Worm (Caenorhabditis elegans) whole organism, L4 larva: Measurements from ENCODE around the gene Y48C3A.5.

Source experiments
- D1046.2 ChIP-seq: fragments of 200-800 bp; sonication (Bioruptor generic); IDR thresholded peaks from 2 replicates; pipeline ENCODE4 v1.3.6; 2022; ENCODE audit warnings: missing genetic modification characterization, missing compliant biosample characterization
- F37D6.2 ChIP-seq: sonication (generic microtip); optimal IDR thresholded peaks from 2 replicates; lab custom pipeline; 2016; ENCODE audit warnings: mild to moderate bottlenecking, missing genetic modification characterization, missing compliant biosample characterization
- F44E2.7 ChIP-seq: fragments of 200-800 bp; sonication (Bioruptor generic); IDR thresholded peaks from 2 replicates; pipeline ENCODE4 v2.1.2; 2022; ENCODE audit warnings: missing genetic modification characterization, missing compliant biosample characterization
- F49E8.2 ChIP-seq: sonication (generic microtip); optimal IDR thresholded peaks from 2 replicates; lab custom pipeline; 2016; ENCODE audit warnings: missing compliant biosample characterization, mild to moderate bottlenecking, missing genetic modification characterization, borderline replicate concordance
- T20F7.1 ChIP-seq: fragments of 200-800 bp; sonication (Bioruptor generic); optimal IDR thresholded peaks from 2 replicates; lab custom pipeline; 2018; ENCODE audit warnings: mild to moderate bottlenecking, missing genetic modification characterization, missing compliant biosample characterization
- aha-1 ChIP-seq: fragments of 150-350 bp; peaks from one replicate; lab custom pipeline; 2014; ENCODE audit warnings: missing biosample characterization, missing genetic modification characterization
- ama-1 ChIP-seq: fragments of 150-350 bp; optimal IDR thresholded peaks from 2 replicates; lab custom pipeline; 2014; ENCODE audit warnings: inconsistent platforms, mixed read lengths
- ceh-20 ChIP-seq: fragments of 200-800 bp; sonication (Bioruptor generic); IDR thresholded peaks from 2 replicates; pipeline ENCODE4 v1.3.6; 2022; ENCODE audit warnings: missing genetic modification reagents, missing genetic modification characterization, missing compliant biosample characterization
- ces-1 ChIP-seq: fragments of 150-350 bp; sonication (generic microtip); optimal IDR thresholded peaks from 4 replicates; lab custom pipeline; 2014; ENCODE audit warnings: missing biosample characterization, missing genetic modification reagents, missing genetic modification characterization
- daf-16 ChIP-seq, 3 experiments: sonication (generic microtip); optimal IDR thresholded peaks; 2 replicates each; lab custom pipeline; 2016 to 2017; ENCODE audit warnings: missing genetic modification characterization in 3 of 3, missing genetic modification reagents in 3 of 3, mild to moderate bottlenecking in 2 of 3, missing compliant biosample characterization in 2 of 3, missing biosample characterization in 1 of 3, moderate library complexity in 1 of 3
- daf-8 ChIP-seq: fragments of 200-800 bp; sonication (Bioruptor generic); IDR thresholded peaks from 2 replicates; pipeline ENCODE4 v1.3.6; 2022; ENCODE audit warnings: missing genetic modification characterization, missing compliant biosample characterization
- dmd-8 ChIP-seq: fragments of 200-800 bp; sonication (Bioruptor generic); IDR thresholded peaks from 2 replicates; pipeline ENCODE4 v1.3.6; 2022; ENCODE audit warnings: missing genetic modification characterization, missing compliant biosample characterization
- dve-1 ChIP-seq: sonication (generic microtip); optimal IDR thresholded peaks from 2 replicates; lab custom pipeline; 2017; ENCODE audit warnings: antibody characterized with exemption, mild to moderate bottlenecking, missing genetic modification characterization, missing compliant biosample characterization; ENCODE audit not compliant: insufficient read depth
- egl-43 ChIP-seq: fragments of 200-800 bp; sonication (Bioruptor generic); IDR thresholded peaks from 2 replicates; pipeline ENCODE4 v1.3.6; 2022; ENCODE audit warnings: missing genetic modification reagents, missing genetic modification characterization, missing compliant biosample characterization
- hlh-11 ChIP-seq: fragments of 200-800 bp; sonication (Bioruptor generic); optimal IDR thresholded peaks from 2 replicates; lab custom pipeline; 2018; ENCODE audit warnings: mild to moderate bottlenecking, missing genetic modification characterization, missing compliant biosample characterization
- jun-1 ChIP-seq: fragments of 150-350 bp; optimal IDR thresholded peaks from 2 replicates; lab custom pipeline; 2014; ENCODE audit warnings: missing biosample characterization, missing genetic modification reagents, missing genetic modification characterization
- lim-7 ChIP-seq: fragments of 200-800 bp; sonication (Bioruptor generic); IDR thresholded peaks from 2 replicates; pipeline ENCODE4 v1.3.6; 2022; ENCODE audit warnings: missing genetic modification characterization, missing compliant biosample characterization
- lin-13 ChIP-seq: fragments of 150-350 bp; optimal IDR thresholded peaks from 2 replicates; lab custom pipeline; 2014; ENCODE audit warnings: missing biosample characterization, missing genetic modification reagents, missing genetic modification characterization
- madf-5 ChIP-seq, 2 experiments: fragments of 200-800 bp; sonication (Bioruptor generic); IDR thresholded peaks; 2 replicates each; pipeline ENCODE4 v1.3.6; 2022; ENCODE audit warnings: missing compliant biosample characterization in 2 of 2, missing genetic modification characterization in 2 of 2
- nhr-102 ChIP-seq: sonication (generic microtip); optimal IDR thresholded peaks from 2 replicates; lab custom pipeline; 2016; ENCODE audit warnings: mild to moderate bottlenecking, missing genetic modification characterization, moderate library complexity, missing compliant biosample characterization
- nhr-11 ChIP-seq: fragments of 150-350 bp; optimal IDR thresholded peaks from 2 replicates; lab custom pipeline; 2014; ENCODE audit warnings: missing biosample characterization, missing genetic modification characterization
- nhr-111 ChIP-seq: fragments of 200-800 bp; sonication (Bioruptor generic); optimal IDR thresholded peaks from 2 replicates; lab custom pipeline; 2018; ENCODE audit warnings: mild to moderate bottlenecking, missing genetic modification characterization, missing compliant biosample characterization
- nhr-28 ChIP-seq: fragments of 150-350 bp; optimal IDR thresholded peaks from 2 replicates; lab custom pipeline; 2014; ENCODE audit warnings: missing biosample characterization, missing genetic modification characterization
- nhr-48 ChIP-seq: sonication (generic microtip); optimal IDR thresholded peaks from 2 replicates; lab custom pipeline; 2016; ENCODE audit warnings: mild to moderate bottlenecking, missing genetic modification characterization, missing compliant biosample characterization
- nhr-76 ChIP-seq: fragments of 150-350 bp; optimal IDR thresholded peaks from 2 replicates; lab custom pipeline; 2014; ENCODE audit warnings: missing biosample characterization, missing genetic modification characterization
- rbr-2 ChIP-seq: sonication (generic microtip); optimal IDR thresholded peaks from 2 replicates; lab custom pipeline; 2016; ENCODE audit warnings: missing genotype, missing genetic modification characterization, missing compliant biosample characterization
- set-16 ChIP-seq: fragments of 200-800 bp; sonication (Bioruptor generic); IDR thresholded peaks from 2 replicates; pipeline ENCODE4 v1.3.6; 2022; ENCODE audit warnings: missing genetic modification reagents, missing genetic modification characterization, missing compliant biosample characterization
- snpc-1.2 ChIP-seq: fragments of 200-800 bp; sonication (Bioruptor generic); IDR thresholded peaks from 2 replicates; pipeline ENCODE4 v1.3.6; 2022; ENCODE audit warnings: missing genetic modification reagents, missing genetic modification characterization, missing compliant biosample characterization
- tag-97 ChIP-seq: fragments of 200-800 bp; sonication (Bioruptor generic); IDR thresholded peaks from 2 replicates; pipeline ENCODE4 v1.3.6; 2022; ENCODE audit warnings: missing genetic modification characterization, missing compliant biosample characterization
- unc-39 ChIP-seq: sonication (generic microtip); optimal IDR thresholded peaks from 2 replicates; lab custom pipeline; 2017; ENCODE audit warnings: missing biosample characterization, missing genetic modification characterization
- unc-62 ChIP-seq, 3 experiments: fragments of 150-350 bp in 1 of 3; sonication (generic microtip); optimal IDR thresholded peaks in 2 of 3; peaks in 1 of 3; 1 replicate in 1 of 3; 2 replicates in 2 of 3; lab custom pipeline; 2014 to 2017; ENCODE audit warnings: missing biosample characterization in 3 of 3, missing genetic modification characterization in 3 of 3, missing genetic modification reagents in 3 of 3, missing genotype in 1 of 3
- zip-11 ChIP-seq: fragments of 200-800 bp; sonication (Bioruptor generic); IDR thresholded peaks from 2 replicates; pipeline ENCODE4 v1.3.6; 2022; ENCODE audit warnings: missing genetic modification characterization, missing compliant biosample characterization
- zip-2 ChIP-seq: fragments of 150-350 bp; optimal IDR thresholded peaks from 2 replicates; lab custom pipeline; 2014; ENCODE audit warnings: missing biosample characterization, missing genetic modification characterization
- ztf-7 ChIP-seq: fragments of 150-350 bp; optimal IDR thresholded peaks from 2 replicates; lab custom pipeline; 2014; ENCODE audit warnings: missing biosample characterization, missing genetic modification characterization

Y48C3A.5 gene

ce11 chrII:13279216-13280123 lies 8.6 kb downstream of the Y48C3A.5 start (continued):
- TF ChIP-seq egl-43 (GFP tag; lab: Robert Waterston, UW), result peak; percentile 59; the same call in 1 of the 2 replicates
- no peak for TF ChIP-seq daf-8 (GFP tag; lab: Robert Waterston, UW)
- peak in 1 of 2 experiments; percentile 86 for TF ChIP-seq unc-62 (GFP tag; optimal IDR thresholded peaks at IDR 0.05 in 1 of 2; lab: Kevin White, UChicago)
- TF ChIP-seq unc-62 (tag; optimal IDR thresholded peaks at IDR 0.05; lab: Kevin White, UChicago), result no peak

ce11 chrII:13282566-13282965 lies 11.7 kb downstream of the Y48C3A.5 start:
- TF ChIP-seq set-16 (GFP tag; lab: Robert Waterston, UW), result peak; percentile 80
- TF ChIP-seq madf-5 (GFP tag; IDR thresholded peaks at IDR 0.05; lab: Robert Waterston, UW), result 0 out of 4 replicates have a peak, but pooled peaks of 1 of the 2 experiments have one; percentile 60
- TF ChIP-seq rbr-2 (tag; lab: Kevin White, UChicago), result no peak

- TF ChIP-seq T20F7.1 (GFP tag; lab: Kevin White, UChicago) (no peak), aha-1 (tag; lab: Kevin White, UChicago) (peak; percentile 87)
Observed at ce11 chrII:13283486-13283885, 12.6 kb downstream of the Y48C3A.5 start.

ce11 chrII:13284148-13284547 lies 13.3 kb downstream of the Y48C3A.5 start:
- no peak for TF ChIP-seq nhr-76 (tag; lab: Kevin White, UChicago)
- TF ChIP-seq daf-16 (GFP tag; optimal IDR thresholded peaks at IDR 0.05; lab: Kevin White, UChicago), result no peak
- no peak for TF ChIP-seq daf-16 (tag; optimal IDR thresholded peaks at IDR 0.05; lab: Kevin White, UChicago)
- no peak for TF ChIP-seq ceh-20 (GFP tag; lab: Robert Waterston, UW)
- no peak for TF ChIP-seq nhr-11 (tag; lab: Kevin White, UChicago)
- TF ChIP-seq, all 104 proteins: peak for 0

ce11 chrII:13285729-13286128 lies 14.9 kb downstream of the Y48C3A.5 start, which contains the start of gene ztf-22:
TSS of gene ztf-22 (minus strand) at chrII:13285829.
- TF ChIP-seq zip-2, result no peak
- TF ChIP-seq nhr-111 (GFP tag; lab: Kevin White, UChicago), result no peak
- TF ChIP-seq F37D6.2 (tag; lab: Kevin White, UChicago), result no peak
- TF ChIP-seq ztf-7 (tag; lab: Kevin White, UChicago), result no peak
- TF ChIP-seq unc-39 (tag; lab: Kevin White, UChicago), result no peak
- TF ChIP-seq unc-62 (GFP tag; optimal IDR thresholded peaks at IDR 0.05 in 1 of 2; lab: Kevin White, UChicago), result no peak
- TF ChIP-seq unc-62 (tag; optimal IDR thresholded peaks at IDR 0.05; lab: Kevin White, UChicago), result no peak

ce11 chrII:13289891-13290290 lies 19.0 kb downstream of the Y48C3A.5 start:
- TF ChIP-seq lim-7 (no peak), F44E2.7 (GFP tag; lab: Robert Waterston, UW) (0 out of 2 replicates have a peak, but pooled peaks have one; percentile 43), D1046.2 (GFP tag; lab: Robert Waterston, UW) (0 out of 2 replicates have a peak, but pooled peaks have one; percentile 21), lin-13 (GFP tag; lab: Kevin White, UChicago) (peak; percentile 3), set-16 (GFP tag; lab: Robert Waterston, UW) (peak; percentile 64), ces-1 (GFP tag; lab: Kevin White, UChicago) (no peak), dmd-8 (GFP tag; lab: Robert Waterston, UW) (peak; percentile 33; the same call in 1 of the 2 replicates), zip-11 (GFP tag; lab: Robert Waterston, UW) (no peak)

- 0 out of 2 replicates have a peak, but pooled peaks have one; percentile 8 for TF ChIP-seq tag-97 (GFP tag; lab: Robert Waterston, UW)
- peak; percentile 2 for TF ChIP-seq dve-1
- TF ChIP-seq nhr-102 (tag; lab: Kevin White, UChicago), result no peak
- TF ChIP-seq F49E8.2 (tag; lab: Kevin White, UChicago), result no peak
- TF ChIP-seq hlh-11 (tag; lab: Kevin White, UChicago), result no peak
- TF ChIP-seq snpc-1.2, result no peak
- TF ChIP-seq ama-1 (lab: Kevin White, UChicago), result no peak
- peak; percentile 75 for TF ChIP-seq aha-1 (tag; lab: Kevin White, UChicago)
- TF ChIP-seq nhr-28, result peak; percentile 17
- no peak for TF ChIP-seq nhr-48 (tag; lab: Kevin White, UChicago)
- TF ChIP-seq daf-16 (GFP tag; optimal IDR thresholded peaks at IDR 0.05; lab: Kevin White, UChicago), result no peak
- peak; percentile 12 for TF ChIP-seq daf-16 (tag; optimal IDR thresholded peaks at IDR 0.05; lab: Kevin White, UChicago)
- TF ChIP-seq jun-1 (tag; lab: Kevin White, UChicago), result no peak
- peak; percentile 48 for TF ChIP-seq set-16 (GFP tag; lab: Robert Waterston, UW)
- peak; percentile 38; the same call in 1 of the 2 replicates for TF ChIP-seq D1046.2 (GFP tag; lab: Robert Waterston, UW)
Observed at ce11 chrII:13290518-13291286, 19.8 kb downstream of the Y48C3A.5 start.
